Fruit fly (Drosophila melanogaster): Measurements from ENCODE around the gene Qsox4.

Gene Qsox4

DNA sequence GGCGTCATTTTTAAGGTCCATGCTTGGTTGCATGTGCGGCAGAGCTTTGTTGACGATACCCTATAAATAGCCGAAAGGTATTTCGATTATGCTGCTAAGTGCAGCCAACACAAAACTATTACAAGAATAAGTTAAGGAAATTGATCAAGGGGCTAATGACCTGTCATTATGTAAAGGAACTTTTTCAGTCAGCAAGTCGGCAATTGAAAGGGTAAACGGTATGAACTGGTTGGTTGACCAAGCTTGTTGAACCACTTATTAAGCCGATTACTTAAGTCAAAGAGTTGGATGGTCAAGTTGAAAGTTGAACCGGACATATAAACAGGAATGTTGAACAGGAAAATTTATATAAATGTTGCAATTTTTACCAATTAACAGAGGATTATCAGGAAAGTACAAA is 29.5 kb upstream of the Qsox4 start:
- TF ChIP-seq dl (GFP tag; optimal IDR thresholded peaks at IDR 0.05; ENCODE audit: insufficient read depth in 1 of 2, partially characterized antibody in 2 of 2) (no peak), sv (GFP tag; optimal IDR thresholded peaks at IDR 0.05) (no peak), HLH106 (tag; optimal IDR thresholded peaks at IDR 0.05) (no peak), Mio (GFP tag; optimal IDR thresholded peaks at IDR 0.05) (no peak), rgr (GFP tag; optimal IDR thresholded peaks at IDR 0.05) (no peak), N (GFP tag; optimal IDR thresholded peaks at IDR 0.05) (no peak), jim (GFP tag; optimal IDR thresholded peaks at IDR 0.05) (no peak), Myc (optimal IDR thresholded peaks at IDR 0.05) (no peak), tai (GFP tag; optimal IDR thresholded peaks at IDR 0.05) (no peak), brk (GFP tag; optimal IDR thresholded peaks at IDR 0.05) (no peak), Dif (GFP tag; optimal IDR thresholded peaks at IDR 0.05; ENCODE audit: partially characterized antibody) (no peak)

DNA sequence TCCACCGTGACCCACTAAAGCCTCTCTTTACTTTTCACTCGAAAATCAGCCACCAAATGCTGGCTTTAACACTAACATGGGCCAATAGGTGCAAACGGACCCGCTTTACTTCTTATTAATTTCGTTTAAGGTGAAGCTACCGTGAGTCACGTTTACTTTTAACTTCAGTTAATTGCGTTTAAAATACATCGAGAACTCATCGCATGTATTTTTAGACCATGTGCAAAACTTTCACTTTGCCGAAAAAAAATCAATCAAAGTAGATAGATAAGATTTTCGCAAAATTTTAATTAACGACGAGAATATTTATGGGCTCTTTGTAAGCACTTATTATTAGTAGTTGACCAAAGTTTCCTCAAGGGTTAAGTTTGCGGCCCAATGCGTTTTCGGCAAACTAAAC is 28.2 kb upstream of the Qsox4 start:
- TF ChIP-seq Hr78 (GFP tag; optimal IDR thresholded peaks at IDR 0.05): no peak
- TF ChIP-seq CrebA (GFP tag; optimal IDR thresholded peaks at IDR 0.05; ENCODE audit: borderline replicate concordance): no peak
- no peak for TF ChIP-seq usp (GFP tag; optimal IDR thresholded peaks at IDR 0.05)
- no peak for TF ChIP-seq CG9705 (GFP tag; optimal IDR thresholded peaks at IDR 0.05)

DNA sequence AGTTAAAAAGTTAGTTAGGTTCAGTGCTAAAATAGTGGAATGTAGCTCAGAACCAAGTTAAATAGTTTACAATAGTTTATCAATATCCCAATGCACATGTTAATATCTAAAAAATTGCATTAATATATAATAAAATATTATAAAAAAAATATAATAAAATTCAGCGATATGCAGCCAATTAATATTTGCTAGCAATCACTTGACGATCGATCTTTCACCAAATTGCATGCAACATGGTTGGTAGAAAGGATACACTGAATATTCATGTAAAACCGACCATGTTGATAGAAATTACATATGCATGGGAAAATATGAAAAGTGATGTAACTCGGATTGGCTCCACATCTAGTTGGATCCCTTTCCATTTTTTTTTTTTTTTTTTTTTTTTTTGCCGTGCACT is 26.9 kb upstream of the Qsox4 start:
- TF ChIP-seq Sp1 (GFP tag; optimal IDR thresholded peaks at IDR 0.05): no peak
- TF ChIP-seq lola (GFP tag; optimal IDR thresholded peaks at IDR 0.05): no peak
- TF ChIP-seq rgr (GFP tag; optimal IDR thresholded peaks at IDR 0.05): no peak
- no peak for TF ChIP-seq Myc (optimal IDR thresholded peaks at IDR 0.05)
- no peak for TF ChIP-seq Jra (GFP tag; optimal IDR thresholded peaks at IDR 0.05)
- no peak for TF ChIP-seq foxo (GFP tag; optimal IDR thresholded peaks at IDR 0.05)
- TF ChIP-seq Vsx2 (GFP tag; optimal IDR thresholded peaks at IDR 0.05; ENCODE audit: partially characterized antibody): no peak
- no peak for TF ChIP-seq N (GFP tag; optimal IDR thresholded peaks at IDR 0.05)
- no peak for TF ChIP-seq Hnf4 (GFP tag; optimal IDR thresholded peaks at IDR 0.05)
- no peak for TF ChIP-seq woc (GFP tag; optimal IDR thresholded peaks at IDR 0.05)
- TF ChIP-seq Rel (GFP tag; optimal IDR thresholded peaks at IDR 0.05): no peak
- no peak for TF ChIP-seq Rel (tag; optimal IDR thresholded peaks at IDR 0.05)
- TF ChIP-seq GATAd (GFP tag; optimal IDR thresholded peaks at IDR 0.05): no peak
- no peak for TF ChIP-seq h (GFP tag; optimal IDR thresholded peaks at IDR 0.05)
- TF ChIP-seq ey (GFP tag; optimal IDR thresholded peaks at IDR 0.05): no peak
- no peak for TF ChIP-seq HLH106 (tag; optimal IDR thresholded peaks at IDR 0.05)
- no peak for TF ChIP-seq dl (GFP tag; optimal IDR thresholded peaks at IDR 0.05; ENCODE audit: insufficient read depth in 1 of 2, partially characterized antibody in 2 of 2)
- TF ChIP-seq Dfd (GFP tag; optimal IDR thresholded peaks at IDR 0.05): no peak
- no peak for TF ChIP-seq sage (GFP tag; optimal IDR thresholded peaks at IDR 0.05)
- TF ChIP-seq Abd-B (GFP tag; optimal IDR thresholded peaks at IDR 0.05): no peak
- TF ChIP-seq dsf (GFP tag; optimal IDR thresholded peaks at IDR 0.05; ENCODE audit: borderline replicate concordance): no peak

DNA sequence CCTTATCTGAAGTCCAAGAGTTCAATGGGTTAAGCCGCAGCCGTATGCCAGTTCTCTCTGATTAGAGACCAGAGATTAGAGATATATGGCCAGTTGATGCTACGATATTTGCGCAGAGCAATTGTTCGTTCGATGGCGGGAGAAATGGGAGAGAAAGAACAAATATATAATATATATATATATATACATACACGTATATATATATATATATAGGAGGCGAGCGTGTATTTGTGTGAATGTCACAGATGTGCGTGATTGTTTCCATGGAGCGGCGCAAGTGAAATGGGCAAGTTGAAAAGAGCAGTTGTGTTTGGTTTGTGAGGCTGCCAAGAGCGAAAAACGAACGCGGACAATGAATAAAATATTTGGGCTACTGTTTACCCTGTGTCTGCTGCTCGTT is 25.5 kb upstream of the Qsox4 start, which contains the start of gene GILT3:
Gene GILT3 (plus strand): TSS at position 301 of the 400 bp plus-strand sequence.
- TF ChIP-seq Jra (GFP tag; optimal IDR thresholded peaks at IDR 0.05): no peak
- TF ChIP-seq dmrt93B (GFP tag; optimal IDR thresholded peaks at IDR 0.05): no peak
- TF ChIP-seq brk (GFP tag; optimal IDR thresholded peaks at IDR 0.05): no peak
- no peak for TF ChIP-seq ey (GFP tag; optimal IDR thresholded peaks at IDR 0.05)
- TF ChIP-seq jim (GFP tag; optimal IDR thresholded peaks at IDR 0.05): no peak
- no peak for TF ChIP-seq Mio (GFP tag; optimal IDR thresholded peaks at IDR 0.05)
- TF ChIP-seq Vsx2 (GFP tag; optimal IDR thresholded peaks at IDR 0.05; ENCODE audit: partially characterized antibody): no peak
- TF ChIP-seq CrebA (GFP tag; optimal IDR thresholded peaks at IDR 0.05; ENCODE audit: borderline replicate concordance): no peak
- no peak for TF ChIP-seq dl (GFP tag; optimal IDR thresholded peaks at IDR 0.05; ENCODE audit: insufficient read depth in 1 of 2, partially characterized antibody in 2 of 2)
